Comparison of ENCODE assay signal across 3 fruit fly cellular contexts in the genomic region with DNA sequence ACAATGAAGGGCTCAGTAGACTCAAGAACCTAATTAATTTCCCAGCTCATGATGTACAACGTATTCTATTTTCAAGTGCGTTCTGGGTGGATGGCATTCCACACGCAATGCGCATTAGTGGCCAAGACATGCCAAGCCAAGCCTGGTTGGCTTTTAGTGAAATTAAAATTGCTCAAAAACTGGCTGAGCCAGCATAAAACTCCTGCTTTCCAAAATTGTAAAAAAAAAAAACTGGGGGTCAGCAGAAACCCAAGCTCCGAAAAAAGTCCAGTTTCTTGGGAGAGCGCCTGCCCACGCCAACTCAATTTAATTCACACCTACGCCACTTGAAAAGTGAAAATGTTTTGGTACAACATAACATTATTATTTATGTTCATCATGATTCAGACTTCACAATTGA.
TF ChIP-seq lines count a peak whose summit lies in the region.

No protein-coding gene starts in this region.

- TF ChIP-seq CTCF in whole organism, embryonic (GFP tag; optimal IDR thresholded peaks at IDR 0.05; lab: Kevin White, UChicago), result no peak

TF ChIP-seq in whole organism, adult, 20 proteins besides CTCF, POLR2A, EP300 and RAD21:
- TF ChIP-seq tj (GFP tag; optimal IDR thresholded peaks at IDR 0.05; lab: Kevin White, UChicago) (peak; percentile 88), CG33017 (tag; optimal IDR thresholded peaks at IDR 0.05; lab: Kevin White, UChicago) (no peak), CG7045 (GFP tag; optimal IDR thresholded peaks at IDR 0.05; lab: Kevin White, UChicago) (no peak)
TF ChIP-seq in whole organism, adult: peak in this region for 1.

TF ChIP-seq in whole organism, embryonic, 481 proteins besides CTCF, POLR2A, EP300 and RAD21:
- TF ChIP-seq corto (GFP tag; optimal IDR thresholded peaks at IDR 0.05; lab: Kevin White, UChicago) (no peak), Blimp-1 (GFP tag; optimal IDR thresholded peaks at IDR 0.05; lab: Kevin White, UChicago) (peak; percentile 47), CG32772 (GFP tag; IDR thresholded peaks at IDR 0.05; lab: Robert Waterston, UW) (0 out of 2 replicates have a peak, but pooled peaks have one; percentile 11), Stat92E (GFP tag; optimal IDR thresholded peaks at IDR 0.05; lab: Kevin White, UChicago) (peak in 1 of 3 experiments; percentile 3), ci (GFP tag; IDR thresholded peaks at IDR 0.05; lab: Robert Waterston, UW) (no peak), sim (GFP tag; IDR thresholded peaks at IDR 0.05; lab: Robert Waterston, UW) (no peak)

TF ChIP-seq in whole organism, prepupa, 60 proteins besides CTCF, POLR2A, EP300 and RAD21:
- TF ChIP-seq Eip78C (GFP tag; lab: Kevin White, UChicago), result peak; percentile 58
- TF ChIP-seq CG11902 (GFP tag; optimal IDR thresholded peaks at IDR 0.05; lab: Kevin White, UChicago), result no peak
